Fruit fly (Drosophila melanogaster) whole organism, embryonic: ENCODE measurements around the gene CG8814.
A peak's percentile ranks its signal among the peaks of the same experiment; 100 is the strongest.

Experiments used
- Aef1 ChIP-seq: fragments of 200-800 bp; sonication (Bioruptor generic); IDR thresholded peaks from 3 replicates; pipeline ENCODE4 v1.3.6; 2022; ENCODE audit warnings: missing biosample characterization, missing genetic modification characterization
- Antp ChIP-seq: fragments of 200-800 bp; sonication (Bioruptor generic); optimal IDR thresholded peaks from 3 replicates; lab custom pipeline; 2016; ENCODE audit warnings: missing biosample characterization, missing genetic modification characterization
- B-H1 ChIP-seq: fragments of 200-800 bp; sonication (Bioruptor generic); IDR thresholded peaks from 3 replicates; pipeline ENCODE4 v1.3.6; 2022; ENCODE audit warnings: missing biosample characterization, missing genetic modification characterization
- Blimp-1 ChIP-seq: fragments of 200-800 bp; sonication (Bioruptor generic); optimal IDR thresholded peaks from 3 replicates; lab custom pipeline; 2018; ENCODE audit warnings: missing biosample characterization, missing genetic modification characterization, mild to moderate bottlenecking, moderate library complexity, missing genetic modification reagents
- CG1024 ChIP-seq: fragments of 200-800 bp; sonication (Bioruptor generic); IDR thresholded peaks from 2 replicates; pipeline ENCODE4 v1.3.6; 2022; ENCODE audit warnings: missing biosample characterization, missing genetic modification characterization
- CG10321 ChIP-seq: fragments of 200-800 bp; sonication (Bioruptor generic); IDR thresholded peaks from 2 replicates; pipeline ENCODE4 v1.3.6; 2022; ENCODE audit warnings: missing biosample characterization, missing genetic modification characterization
- CG11504 ChIP-seq: fragments of 200-800 bp; sonication (Bioruptor generic); optimal IDR thresholded peaks from 3 replicates; lab custom pipeline; 2019; ENCODE audit warnings: missing biosample characterization, mild to moderate bottlenecking, missing genetic modification characterization, moderate library complexity
- CG11723 ChIP-seq: fragments of 200-800 bp; sonication (Bioruptor generic); optimal IDR thresholded peaks from 2 replicates; lab custom pipeline; 2017; ENCODE audit warnings: missing biosample characterization, mild to moderate bottlenecking, missing genetic modification characterization
- CG12219 ChIP-seq: fragments of 200-800 bp; sonication (Bioruptor generic); optimal IDR thresholded peaks from 3 replicates; lab custom pipeline; 2018; ENCODE audit warnings: missing biosample characterization, mild to moderate bottlenecking, missing genetic modification characterization
- CG12769 ChIP-seq: fragments of 200-800 bp; sonication (Bioruptor generic); optimal IDR thresholded peaks from 2 replicates; lab custom pipeline; 2019; ENCODE audit warnings: missing biosample characterization, mild to moderate bottlenecking, missing genetic modification characterization, moderate library complexity
- CG13123 ChIP-seq: fragments of 200-800 bp; sonication (Bioruptor generic); optimal IDR thresholded peaks from 2 replicates; lab custom pipeline; 2016; ENCODE audit warnings: missing biosample characterization, missing genetic modification characterization
- CG13894 ChIP-seq: fragments of 200-800 bp; sonication (Bioruptor generic); optimal IDR thresholded peaks from 3 replicates; lab custom pipeline; 2018; ENCODE audit warnings: missing biosample characterization, mild to moderate bottlenecking, missing genetic modification characterization, moderate library complexity
- CG14050 ChIP-seq: fragments of 200-800 bp; sonication (Bioruptor generic); IDR thresholded peaks from 3 replicates; pipeline ENCODE4 v1.3.6; 2022; ENCODE audit warnings: missing biosample characterization, missing genetic modification characterization
- CG14860 ChIP-seq: fragments of 200-800 bp; sonication (Bioruptor generic); IDR thresholded peaks from 3 replicates; pipeline ENCODE4 v1.3.6; 2022; ENCODE audit warnings: missing biosample characterization, missing genetic modification characterization; ENCODE audit not compliant: partially characterized antibody
- CG15696 ChIP-seq: fragments of 200-800 bp; sonication (Bioruptor generic); optimal IDR thresholded peaks from 2 replicates; lab custom pipeline; 2019; ENCODE audit warnings: missing biosample characterization, mild to moderate bottlenecking, missing genetic modification characterization, moderate library complexity
- CG18764 ChIP-seq: fragments of 200-800 bp; sonication (Bioruptor generic); optimal IDR thresholded peaks from 3 replicates; lab custom pipeline; 2016; ENCODE audit warnings: missing biosample characterization, missing genetic modification characterization
- CG2678 ChIP-seq: fragments of 200-800 bp; sonication (Bioruptor generic); optimal IDR thresholded peaks from 3 replicates; lab custom pipeline; 2019; ENCODE audit warnings: missing biosample characterization, mild to moderate bottlenecking, missing genetic modification characterization, moderate library complexity
- CG3281 ChIP-seq: fragments of 200-800 bp; sonication (Bioruptor generic); optimal IDR thresholded peaks from 3 replicates; lab custom pipeline; 2017; ENCODE audit warnings: missing biosample characterization, mild to moderate bottlenecking, missing genetic modification characterization
- CG33557 ChIP-seq: fragments of 200-800 bp; sonication (Bioruptor generic); optimal IDR thresholded peaks from 2 replicates; lab custom pipeline; 2019; ENCODE audit warnings: missing biosample characterization, mild to moderate bottlenecking, missing genetic modification characterization, moderate library complexity
- CG43689 ChIP-seq: fragments of 200-800 bp; sonication (Bioruptor generic); IDR thresholded peaks from 2 replicates; pipeline ENCODE4 v1.3.6; 2022; ENCODE audit warnings: missing biosample characterization, missing genetic modification characterization
- CG4707 ChIP-seq: fragments of 200-800 bp; sonication (Bioruptor generic); optimal IDR thresholded peaks from 2 replicates; lab custom pipeline; 2018; ENCODE audit warnings: missing biosample characterization, mild to moderate bottlenecking, missing genetic modification characterization, moderate library complexity
- CG6791 ChIP-seq: fragments of 200-800 bp; sonication (Bioruptor generic); IDR thresholded peaks from 3 replicates; pipeline ENCODE4 v1.3.6; 2022; ENCODE audit warnings: missing biosample characterization, missing genetic modification characterization; ENCODE audit not compliant: partially characterized antibody
- CG7357 ChIP-seq: fragments of 200-800 bp; sonication (Bioruptor generic); IDR thresholded peaks from 3 replicates; pipeline ENCODE4 v1.3.6; 2022; ENCODE audit warnings: missing biosample characterization, missing genetic modification characterization
- CG7372 ChIP-seq: fragments of 200-800 bp; sonication (Bioruptor generic); IDR thresholded peaks from 2 replicates; pipeline ENCODE4 v1.3.6; 2022; ENCODE audit warnings: missing biosample characterization, missing genetic modification characterization
- CG8924 ChIP-seq: fragments of 200-800 bp; optimal IDR thresholded peaks from 3 replicates; lab custom pipeline; 2019; ENCODE audit warnings: missing biosample characterization, mild to moderate bottlenecking, missing genetic modification characterization, moderate library complexity
- CkIIα-i1 ChIP-seq: fragments of 200-800 bp; sonication (Bioruptor generic); IDR thresholded peaks from 2 replicates; pipeline ENCODE4 v1.3.6; 2022; ENCODE audit warnings: missing biosample characterization, missing genetic modification characterization
- Dad ChIP-seq: fragments of 200-800 bp; sonication (Bioruptor generic); optimal IDR thresholded peaks from 3 replicates; lab custom pipeline; 2016; ENCODE audit warnings: missing biosample characterization, missing genetic modification characterization
- Dll ChIP-seq: fragments of 200-800 bp; sonication (Bioruptor generic); IDR thresholded peaks from 4 replicates; pipeline ENCODE4 v1.3.6; 2022; ENCODE audit warnings: missing biosample characterization, missing genetic modification characterization; ENCODE audit not compliant: partially characterized antibody
- Optix ChIP-seq: fragments of 200-800 bp; sonication (Bioruptor generic); IDR thresholded peaks from 3 replicates; pipeline ENCODE4 v1.3.6; 2022; ENCODE audit warnings: missing biosample characterization, missing genetic modification characterization
- Rfx ChIP-seq: fragments of 200-800 bp; sonication (Bioruptor generic); IDR thresholded peaks from 2 replicates; pipeline ENCODE4 v1.3.6; 2022; ENCODE audit warnings: missing biosample characterization, missing genetic modification characterization
- Six4 ChIP-seq: fragments of 200-800 bp; sonication (Bioruptor generic); optimal IDR thresholded peaks from 2 replicates; lab custom pipeline; 2016; ENCODE audit warnings: missing biosample characterization, missing genetic modification characterization
- Sry-δ ChIP-seq: fragments of 200-800 bp; sonication (Bioruptor generic); optimal IDR thresholded peaks from 2 replicates; lab custom pipeline; 2016; ENCODE audit warnings: missing biosample characterization, missing genetic modification characterization
- Trl ChIP-seq, 3 experiments: fragments of >200 bp in 2 of 3; fragments of 200-800 bp in 1 of 3; sonication (Bioruptor generic) in 1 of 3; optimal IDR thresholded peaks; 2 replicates in 1 of 3; 3 replicates in 2 of 3; lab custom pipeline; 2016 to 2017; ENCODE audit warnings: missing biosample characterization in 1 of 3, missing genetic modification characterization in 1 of 3
- bab2 ChIP-seq: fragments of 200-800 bp; sonication (Bioruptor generic); optimal IDR thresholded peaks from 2 replicates; lab custom pipeline; 2016; ENCODE audit warnings: missing biosample characterization, missing genetic modification characterization
- caup ChIP-seq: fragments of 200-800 bp; sonication (Bioruptor generic); optimal IDR thresholded peaks from 3 replicates; lab custom pipeline; 2017; ENCODE audit warnings: missing biosample characterization, mild to moderate bottlenecking, missing genetic modification characterization, moderate library complexity; ENCODE audit not compliant: severe bottlenecking
- ci ChIP-seq: fragments of 200-800 bp; sonication (Bioruptor generic); IDR thresholded peaks from 3 replicates; pipeline ENCODE4 v1.3.6; 2022; ENCODE audit warnings: missing biosample characterization, missing genetic modification characterization
- cwo ChIP-seq: fragments of 200-800 bp; sonication (Bioruptor generic); optimal IDR thresholded peaks from 3 replicates; lab custom pipeline; 2017; ENCODE audit warnings: missing biosample characterization, missing genetic modification characterization, mild to moderate bottlenecking, moderate library complexity, missing genetic modification reagents
- dati ChIP-seq: fragments of 200-800 bp; sonication (Bioruptor generic); IDR thresholded peaks from 2 replicates; pipeline ENCODE4 v1.3.6; 2022; ENCODE audit warnings: missing biosample characterization, missing genetic modification characterization
- fd102C ChIP-seq: fragments of 200-800 bp; sonication (Bioruptor generic); optimal IDR thresholded peaks from 2 replicates; lab custom pipeline; 2018; ENCODE audit warnings: missing biosample characterization, mild to moderate bottlenecking, missing genetic modification characterization, moderate library complexity
- inv ChIP-seq: fragments of 200-800 bp; sonication (Bioruptor generic); IDR thresholded peaks from 2 replicates; pipeline ENCODE4 v1.3.6; 2022; ENCODE audit warnings: missing biosample characterization, missing genetic modification characterization; ENCODE audit not compliant: partially characterized antibody
- lov ChIP-seq, 2 experiments: fragments of 200-800 bp in 1 of 2; fragments of >200 bp in 1 of 2; sonication (Bioruptor generic) in 1 of 2; IDR thresholded peaks in 1 of 2; optimal IDR thresholded peaks in 1 of 2; 2 replicates in 1 of 2; 3 replicates in 1 of 2; pipeline versions ENCODE4 v1.3.6 to Lab custom; 2017 to 2022; ENCODE audit warnings: missing biosample characterization in 1 of 2, missing genetic modification characterization in 1 of 2
- oc ChIP-seq: fragments of 200-800 bp; sonication (Bioruptor generic); optimal IDR thresholded peaks from 2 replicates; lab custom pipeline; 2018; ENCODE audit warnings: missing biosample characterization, mild to moderate bottlenecking, missing genetic modification characterization, moderate library complexity
- pum ChIP-seq: fragments of 200-800 bp; sonication (Bioruptor generic); optimal IDR thresholded peaks from 2 replicates; lab custom pipeline; 2016; ENCODE audit warnings: missing biosample characterization, missing genetic modification characterization
- repo ChIP-seq: fragments of 200-800 bp; sonication (Bioruptor generic); optimal IDR thresholded peaks from 2 replicates; lab custom pipeline; 2016; ENCODE audit warnings: missing biosample characterization, missing genetic modification characterization
- sens-2 ChIP-seq: fragments of 200-800 bp; sonication (Bioruptor generic); IDR thresholded peaks from 2 replicates; pipeline ENCODE4 v1.3.6; 2022; ENCODE audit warnings: missing biosample characterization, missing genetic modification characterization
- toy ChIP-seq: fragments of 200-800 bp; sonication (Bioruptor generic); IDR thresholded peaks from 2 replicates; pipeline ENCODE4 v1.3.6; 2022; ENCODE audit warnings: missing biosample characterization, missing genetic modification characterization

Gene CG8814

dm6 chr2L:2878188-2878587, 3.5 kb downstream of the CG8814 start, which contains the start of the genes Prx6a and Sbat (continued):
- TF ChIP-seq CG14860 (GFP tag; lab: Robert Waterston, UW) (no peak), CG14050 (GFP tag; lab: Robert Waterston, UW) (peak; percentile 48; the same call in 2 of the 3 replicates), CG18764 (GFP tag; lab: Kevin White, UChicago) (peak; percentile 57), fd102C (GFP tag; lab: Kevin White, UChicago) (peak; percentile 20), ci (peak; percentile 50; the same call in 1 of the 3 replicates), oc (tag; lab: Kevin White, UChicago) (peak; percentile 34), CG6791 (GFP tag; lab: Robert Waterston, UW) (no peak), B-H1 (peak; percentile 57), CG15696 (tag; lab: Kevin White, UChicago) (peak; percentile 76), CG10321 (no peak), bab2 (peak; percentile 74), CG13894 (tag; lab: Kevin White, UChicago) (peak; percentile 85), Antp (GFP tag; lab: Kevin White, UChicago) (peak; percentile 73), CG43689 (no peak), CkIIα-i1 (GFP tag; lab: Robert Waterston, UW) (no peak), CG4707 (GFP tag; lab: Kevin White, UChicago) (no peak), CG3281 (GFP tag; lab: Kevin White, UChicago) (peak; percentile 76), Dll (peak; percentile 50; the same call in 2 of the 4 replicates), Six4 (peak; percentile 41), CG12769 (tag; lab: Kevin White, UChicago) (peak; percentile 77), lov (optimal IDR thresholded peaks at IDR 0.05; lab: Kevin White, UChicago) (no peak), lov (GFP tag; IDR thresholded peaks at IDR 0.05; lab: Robert Waterston, UW) (no peak), caup (GFP tag; lab: Kevin White, UChicago) (peak; percentile 56), cwo (GFP tag; lab: Kevin White, UChicago) (peak; percentile 30), repo (GFP tag; lab: Kevin White, UChicago) (peak; percentile 27), Dad (GFP tag; lab: Kevin White, UChicago) (peak; percentile 64), CG12219 (peak; percentile 45), CG8924 (tag; lab: Kevin White, UChicago) (peak; percentile 59), pum (GFP tag; lab: Kevin White, UChicago) (peak; percentile 77), Rfx (GFP tag; lab: Robert Waterston, UW) (peak; percentile 82), Blimp-1 (GFP tag; lab: Kevin White, UChicago) (peak; percentile 58), CG2678 (peak; percentile 81), CG11504 (tag; lab: Kevin White, UChicago) (peak; percentile 69), Sry-δ (GFP tag; lab: Kevin White, UChicago) (peak; percentile 52), dati (no peak), CG33557 (GFP tag; lab: Kevin White, UChicago) (peak; percentile 66), CG13123 (GFP tag; lab: Kevin White, UChicago) (peak; percentile 56), Optix (peak; percentile 53; the same call in 2 of the 3 replicates), Aef1 (GFP tag; lab: Robert Waterston, UW) (peak; percentile 67), inv (GFP tag; lab: Robert Waterston, UW) (peak; percentile 27; the same call in 1 of the 2 replicates), sens-2 (no peak), CG7372 (GFP tag; lab: Robert Waterston, UW) (peak; percentile 84), CG7357 (GFP tag; lab: Robert Waterston, UW) (peak; percentile 54; the same call in 1 of the 3 replicates), CG11723 (GFP tag; lab: Kevin White, UChicago) (peak; percentile 40), toy (GFP tag; lab: Robert Waterston, UW) (no peak), CG1024 (0 out of 2 replicates have a peak, but pooled peaks have one; percentile 19), Trl (optimal IDR thresholded peaks at IDR 0.05; lab: Kevin White, UChicago) (no peak), Trl (GFP tag; optimal IDR thresholded peaks at IDR 0.05; lab: Kevin White, UChicago) (peak; percentile 83)
